Worm (Caenorhabditis elegans): ENCODE results near the gene F14H3.15.

ce11 chrV:16023559-16023958 is 36.5 kb downstream of the F14H3.15 start:
- TF ChIP-seq ztf-11 (tag; optimal IDR thresholded peaks at IDR 0.05) (no peak), lsy-2 (tag; optimal IDR thresholded peaks at IDR 0.05) (no peak), unc-130 (GFP tag; optimal IDR thresholded peaks at IDR 0.05) (no peak), zag-1 (tag; optimal IDR thresholded peaks at IDR 0.05) (no peak), Y48G9A.11 (GFP tag; IDR thresholded peaks at IDR 0.05) (no peak), ceh-44 (GFP tag; IDR thresholded peaks at IDR 0.05) (no peak)
